Fruit fly (Drosophila melanogaster): Measurements from ENCODE around the gene CG13807.

The CG13807 gene

dm6 chr3L:2265692-2266444 is 3.1 kb downstream of the CG13807 start, which contains the start of the genes ecd and CG13806 (continued):
- peak; percentile 72 for TF ChIP-seq Dbx (GFP tag; IDR thresholded peaks at IDR 0.05)
- peak; percentile 77 for TF ChIP-seq HmgD (GFP tag; optimal IDR thresholded peaks at IDR 0.05)
- TF ChIP-seq CG7963 (GFP tag; IDR thresholded peaks at IDR 0.05; ENCODE audit: partially characterized antibody), result peak; percentile 93
- TF ChIP-seq chn (GFP tag; optimal IDR thresholded peaks at IDR 0.05), result peak; percentile 55
- TF ChIP-seq mld (GFP tag; IDR thresholded peaks at IDR 0.05; ENCODE audit: partially characterized antibody), result peak; percentile 96
- peak; percentile 47; the same call in 1 of the 3 replicates for TF ChIP-seq ci (GFP tag; IDR thresholded peaks at IDR 0.05)
- peak; percentile 59 for TF ChIP-seq sisA (GFP tag; IDR thresholded peaks at IDR 0.05)
- TF ChIP-seq CG16863 (GFP tag; optimal IDR thresholded peaks at IDR 0.05), result peak; percentile 26
- TF ChIP-seq CG15011 (GFP tag; optimal IDR thresholded peaks at IDR 0.05), result no peak
- TF ChIP-seq Tbp (GFP tag; optimal IDR thresholded peaks at IDR 0.05), result no peak
- TF ChIP-seq dati (GFP tag; IDR thresholded peaks at IDR 0.05), result no peak
- TF ChIP-seq ATbp (GFP tag; optimal IDR thresholded peaks at IDR 0.05), result no peak
- TF ChIP-seq lola (GFP tag; optimal IDR thresholded peaks at IDR 0.05), result no peak
- TF ChIP-seq tap (tag; optimal IDR thresholded peaks at IDR 0.05), result no peak
- no peak for TF ChIP-seq Hand (GFP tag; optimal IDR thresholded peaks at IDR 0.05)
- no peak for TF ChIP-seq Doc2 (GFP tag; IDR thresholded peaks at IDR 0.05)
- peak; percentile 11; the same call in 1 of the 3 replicates for TF ChIP-seq so (GFP tag; IDR thresholded peaks at IDR 0.05)
- no peak for TF ChIP-seq CG12299 (tag; optimal IDR thresholded peaks at IDR 0.05)
- no peak for TF ChIP-seq Atf6 (GFP tag; IDR thresholded peaks at IDR 0.05)
- peak; percentile 26 for TF ChIP-seq tx (GFP tag; optimal IDR thresholded peaks at IDR 0.05)
- peak; percentile 8 for TF ChIP-seq Mes4 (GFP tag; optimal IDR thresholded peaks at IDR 0.05)
- TF ChIP-seq CG12236 (GFP tag; optimal IDR thresholded peaks at IDR 0.05), result no peak
- TF ChIP-seq CG15514 (GFP tag; optimal IDR thresholded peaks at IDR 0.05), result peak; percentile 75
- TF ChIP-seq CG6654 (GFP tag; optimal IDR thresholded peaks at IDR 0.05), result no peak
- TF ChIP-seq CG9817 (tag; optimal IDR thresholded peaks at IDR 0.05), result peak; percentile 40
- TF ChIP-seq CG17912 (GFP tag; optimal IDR thresholded peaks at IDR 0.05), result no peak
- TF ChIP-seq NC2β (GFP tag; optimal IDR thresholded peaks at IDR 0.05), result peak; percentile 11
- TF ChIP-seq Sry-β (GFP tag; optimal IDR thresholded peaks at IDR 0.05), result no peak
- TF ChIP-seq CG12155 (GFP tag; optimal IDR thresholded peaks at IDR 0.05), result peak; percentile 42
- TF ChIP-seq CG5180 (GFP tag; optimal IDR thresholded peaks at IDR 0.05), result no peak
- peak; percentile 11 for TF ChIP-seq psq (GFP tag; optimal IDR thresholded peaks at IDR 0.05)
- no peak for TF ChIP-seq Drgx (GFP tag; IDR thresholded peaks at IDR 0.05)
- TF ChIP-seq CG10321 (GFP tag; IDR thresholded peaks at IDR 0.05), result no peak
- TF ChIP-seq pita (GFP tag; optimal IDR thresholded peaks at IDR 0.05), result peak; percentile 77
- TF ChIP-seq slou (GFP tag; optimal IDR thresholded peaks at IDR 0.05), result no peak
- TF ChIP-seq da (GFP tag; optimal IDR thresholded peaks at IDR 0.05), result no peak
- peak; percentile 60; the same call in 1 of the 2 replicates for TF ChIP-seq CG3847 (GFP tag; IDR thresholded peaks at IDR 0.05)
- no peak for TF ChIP-seq CG15073 (GFP tag; optimal IDR thresholded peaks at IDR 0.05)
- TF ChIP-seq CG13424 (tag; optimal IDR thresholded peaks at IDR 0.05), result peak; percentile 28
- peak; percentile 87 for TF ChIP-seq vnd (GFP tag; IDR thresholded peaks at IDR 0.05; ENCODE audit: partially characterized antibody)
- peak; percentile 90 for TF ChIP-seq tna (GFP tag; IDR thresholded peaks at IDR 0.05; ENCODE audit: partially characterized antibody)
- peak; percentile 16 for TF ChIP-seq CG15601 (tag; optimal IDR thresholded peaks at IDR 0.05)
- no peak for TF ChIP-seq kah (GFP tag; optimal IDR thresholded peaks at IDR 0.05)
- no peak for TF ChIP-seq fd64A (GFP tag; optimal IDR thresholded peaks at IDR 0.05)
- TF ChIP-seq nmo (GFP tag; optimal IDR thresholded peaks at IDR 0.05), result peak; percentile 82
- no peak for TF ChIP-seq CG8478 (optimal IDR thresholded peaks at IDR 0.05)
- no peak for TF ChIP-seq CG4360 (GFP tag; IDR thresholded peaks at IDR 0.05)
- TF ChIP-seq CG34224 (GFP tag; IDR thresholded peaks at IDR 0.05; ENCODE audit: partially characterized antibody), result peak; percentile 91
- no peak for TF ChIP-seq Bdp1 (GFP tag; optimal IDR thresholded peaks at IDR 0.05)

All from whole organism, embryonic.